Fruit fly (Drosophila melanogaster): Measurements from ENCODE around the gene CadN.

DNA sequence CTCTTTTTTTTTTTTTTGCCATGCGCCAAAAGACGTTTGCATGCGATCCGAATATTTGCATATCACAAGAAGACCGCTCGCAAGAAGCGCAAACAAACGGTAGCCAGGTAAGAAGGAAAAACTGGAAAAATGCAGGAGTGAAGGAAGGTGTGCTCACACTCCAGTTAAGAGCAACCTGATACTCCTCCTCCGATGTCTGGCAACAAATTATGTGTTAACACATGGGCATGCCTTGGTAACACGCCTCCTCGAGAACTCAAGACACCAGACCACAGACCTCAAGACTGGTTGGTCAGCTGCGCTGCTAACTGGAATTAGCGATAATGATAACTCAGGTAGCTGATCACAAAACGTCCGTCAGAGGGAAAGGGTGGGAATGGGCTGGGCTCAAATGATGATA lies 34.4 kb downstream of the CadN start:
- TF ChIP-seq Sin3A (optimal IDR thresholded peaks at IDR 0.05) (no peak), ttk (optimal IDR thresholded peaks at IDR 0.05) (no peak), psq (optimal IDR thresholded peaks at IDR 0.05) (no peak), insv (optimal IDR thresholded peaks at IDR 0.05) (no peak), h (optimal IDR thresholded peaks at IDR 0.05) (no peak)

Measured in Kc167 (cell line).